Worm (Caenorhabditis elegans) whole organism, late embryonic: ENCODE results near the gene zipt-16.

Experiments used
- C08G9.2 ChIP-seq: sonication (generic microtip); optimal IDR thresholded peaks from 2 replicates; lab custom pipeline; 2016; ENCODE audit warnings: mild to moderate bottlenecking, missing genetic modification characterization, moderate library complexity, missing compliant biosample characterization
- F13H6.1 ChIP-seq: sonication (generic microtip); optimal IDR thresholded peaks from 2 replicates; lab custom pipeline; 2016; ENCODE audit warnings: missing genetic modification characterization, missing compliant biosample characterization
- K09A11.1 ChIP-seq: sonication (generic microtip); optimal IDR thresholded peaks from 2 replicates; lab custom pipeline; 2017; ENCODE audit warnings: antibody characterized with exemption, mild to moderate bottlenecking, missing genetic modification characterization, missing compliant biosample characterization; ENCODE audit not compliant: insufficient read depth
- ceh-14 ChIP-seq: sonication (generic microtip); optimal IDR thresholded peaks from 2 replicates; lab custom pipeline; 2016; ENCODE audit warnings: missing genotype, missing genetic modification characterization, missing compliant biosample characterization
- ceh-18 ChIP-seq: sonication (generic microtip); optimal IDR thresholded peaks from 2 replicates; lab custom pipeline; 2016; ENCODE audit warnings: missing genetic modification characterization, missing compliant biosample characterization
- ceh-19 ChIP-seq: fragments of 200-800 bp; sonication (Bioruptor generic); optimal IDR thresholded peaks from 2 replicates; lab custom pipeline; 2018; ENCODE audit warnings: mild to moderate bottlenecking, missing genetic modification characterization, missing compliant biosample characterization
- ceh-2 ChIP-seq: sonication (generic microtip); optimal IDR thresholded peaks from 2 replicates; lab custom pipeline; 2016; ENCODE audit warnings: missing genotype, missing genetic modification characterization, missing compliant biosample characterization
- ceh-31 ChIP-seq: sonication (generic microtip); optimal IDR thresholded peaks from 2 replicates; lab custom pipeline; 2016; ENCODE audit warnings: missing genetic modification characterization, missing compliant biosample characterization
- ceh-34 ChIP-seq: sonication (generic microtip); optimal IDR thresholded peaks from 2 replicates; lab custom pipeline; 2016; ENCODE audit warnings: mild to moderate bottlenecking, missing genetic modification characterization, missing compliant biosample characterization
- ceh-45 ChIP-seq: fragments of 200-800 bp; sonication (Bioruptor generic); IDR thresholded peaks from 2 replicates; pipeline ENCODE4 v1.3.6; 2022; ENCODE audit warnings: missing genetic modification reagents, missing genetic modification characterization, missing compliant biosample characterization
- ceh-48 ChIP-seq: sonication (generic microtip); optimal IDR thresholded peaks from 2 replicates; lab custom pipeline; 2016; ENCODE audit warnings: missing genetic modification characterization, inconsistent platforms, missing compliant biosample characterization
- ceh-6 ChIP-seq: fragments of 200-800 bp; sonication (Bioruptor generic); optimal IDR thresholded peaks from 2 replicates; lab custom pipeline; 2018; ENCODE audit warnings: mild to moderate bottlenecking, missing genetic modification characterization, missing compliant biosample characterization
- ceh-9 ChIP-seq: sonication (generic microtip); optimal IDR thresholded peaks from 2 replicates; lab custom pipeline; 2016; ENCODE audit warnings: mild to moderate bottlenecking, missing genetic modification characterization, inconsistent platforms, missing compliant biosample characterization
- dmd-4 ChIP-seq: sonication (generic microtip); optimal IDR thresholded peaks from 2 replicates; lab custom pipeline; 2016; ENCODE audit warnings: borderline replicate concordance, missing genetic modification characterization, missing compliant biosample characterization
- elt-2 ChIP-seq: sonication (generic microtip); optimal IDR thresholded peaks from 2 replicates; lab custom pipeline; 2016; ENCODE audit warnings: missing genetic modification reagents, missing genetic modification characterization, missing compliant biosample characterization
- ets-4 ChIP-seq: sonication (generic microtip); optimal IDR thresholded peaks from 2 replicates; lab custom pipeline; 2016; ENCODE audit warnings: missing genetic modification characterization, missing compliant biosample characterization
- fax-1 ChIP-seq: sonication (generic microtip); optimal IDR thresholded peaks from 2 replicates; lab custom pipeline; 2016; ENCODE audit warnings: missing genotype, missing genetic modification characterization, missing compliant biosample characterization
- fkh-6 ChIP-seq: sonication (generic microtip); optimal IDR thresholded peaks from 2 replicates; lab custom pipeline; 2016; ENCODE audit warnings: missing genetic modification characterization, missing compliant biosample characterization
- hlh-6 ChIP-seq: sonication (generic microtip); optimal IDR thresholded peaks from 2 replicates; lab custom pipeline; 2016; ENCODE audit warnings: missing genotype, missing genetic modification characterization, missing compliant biosample characterization
- hlh-8 ChIP-seq: sonication (generic microtip); optimal IDR thresholded peaks from 2 replicates; lab custom pipeline; 2016; ENCODE audit warnings: missing genotype, missing genetic modification characterization, missing compliant biosample characterization
- lim-6 ChIP-seq: sonication (generic microtip); optimal IDR thresholded peaks from 2 replicates; lab custom pipeline; 2016; ENCODE audit warnings: missing genetic modification characterization, missing compliant biosample characterization
- nfya-1 ChIP-seq: sonication (generic microtip); optimal IDR thresholded peaks from 2 replicates; lab custom pipeline; 2017; ENCODE audit warnings: missing genetic modification characterization, mild to moderate bottlenecking, missing compliant biosample characterization, antibody characterized with exemption, moderate library complexity
- nhr-232 ChIP-seq: sonication (generic microtip); optimal IDR thresholded peaks from 2 replicates; lab custom pipeline; 2016; ENCODE audit warnings: missing genetic modification characterization, missing compliant biosample characterization
- npax-4 ChIP-seq: sonication (generic microtip); optimal IDR thresholded peaks from 2 replicates; lab custom pipeline; 2016; ENCODE audit warnings: missing genetic modification characterization, missing compliant biosample characterization
- pha-2 ChIP-seq: sonication (generic microtip); optimal IDR thresholded peaks from 2 replicates; lab custom pipeline; 2017; ENCODE audit warnings: mild to moderate bottlenecking, missing genetic modification characterization, missing compliant biosample characterization
- ref-2 ChIP-seq: sonication (generic microtip); optimal IDR thresholded peaks from 2 replicates; lab custom pipeline; 2016; ENCODE audit warnings: missing genetic modification characterization, missing compliant biosample characterization
- rnt-1 ChIP-seq: sonication (generic microtip); optimal IDR thresholded peaks from 2 replicates; lab custom pipeline; 2016; ENCODE audit warnings: missing genetic modification characterization, missing compliant biosample characterization
- sdc-2 ChIP-seq: sonication (generic microtip); optimal IDR thresholded peaks from 2 replicates; lab custom pipeline; 2016; ENCODE audit warnings: missing genotype, missing genetic modification characterization, missing compliant biosample characterization
- sox-2 ChIP-seq: fragments of 200-800 bp; sonication (Bioruptor generic); IDR thresholded peaks from 2 replicates; pipeline ENCODE4 v1.3.6; 2022; ENCODE audit warnings: missing genetic modification reagents, missing genetic modification characterization, missing compliant biosample characterization
- syd-9 ChIP-seq: sonication (generic microtip); optimal IDR thresholded peaks from 2 replicates; lab custom pipeline; 2016; ENCODE audit warnings: mild to moderate bottlenecking, missing genetic modification characterization, moderate library complexity, missing compliant biosample characterization
- tbx-2 ChIP-seq: sonication (generic microtip); optimal IDR thresholded peaks from 2 replicates; lab custom pipeline; 2016; ENCODE audit warnings: missing genetic modification characterization, missing compliant biosample characterization
- tbx-7 ChIP-seq: sonication (generic microtip); optimal IDR thresholded peaks from 2 replicates; lab custom pipeline; 2016; ENCODE audit warnings: missing genotype, missing genetic modification characterization, missing compliant biosample characterization
- ttx-3 ChIP-seq: sonication (generic microtip); optimal IDR thresholded peaks from 2 replicates; lab custom pipeline; 2016; ENCODE audit warnings: missing genetic modification reagents, missing genetic modification characterization, missing compliant biosample characterization
- unc-42 ChIP-seq: sonication (generic microtip); optimal IDR thresholded peaks from 2 replicates; lab custom pipeline; 2016; ENCODE audit warnings: missing genotype, missing genetic modification characterization, missing compliant biosample characterization
- zip-5 ChIP-seq: sonication (generic microtip); optimal IDR thresholded peaks from 2 replicates; lab custom pipeline; 2016; ENCODE audit warnings: missing genetic modification characterization, missing compliant biosample characterization
- ztf-16 ChIP-seq: sonication (generic microtip); optimal IDR thresholded peaks from 2 replicates; lab custom pipeline; 2017; ENCODE audit warnings: missing genetic modification characterization, missing compliant biosample characterization

The zipt-16 gene

ce11 chrV:11503081-11503751, 40.4 kb downstream of the zipt-16 start, which contains the start of gene C55A6.12:
Gene C55A6.12, minus strand, starts transcription at chrV:11503131.
- TF ChIP-seq nfya-1 (tag; lab: Kevin White, UChicago) (peak; percentile 91), fkh-6 (no peak)

- TF ChIP-seq fax-1 (tag; lab: Kevin White, UChicago): peak; percentile 50
- peak; percentile 65 for TF ChIP-seq ets-4
- TF ChIP-seq hlh-8 (tag; lab: Kevin White, UChicago): peak; percentile 32
- peak; percentile 62 for TF ChIP-seq tbx-7 (tag; lab: Kevin White, UChicago)
- peak; percentile 73 for TF ChIP-seq nfya-1 (tag; lab: Kevin White, UChicago)
- TF ChIP-seq rnt-1 (tag; lab: Kevin White, UChicago): peak; percentile 71
- peak; percentile 30 for TF ChIP-seq sdc-2 (tag; lab: Kevin White, UChicago)
- peak; percentile 11 for TF ChIP-seq ztf-16 (tag; lab: Kevin White, UChicago)
- peak; percentile 15 for TF ChIP-seq dmd-4
- peak; percentile 82 for TF ChIP-seq lim-6 (tag; lab: Kevin White, UChicago)
- peak; percentile 36 for TF ChIP-seq elt-2
- TF ChIP-seq syd-9 (tag; lab: Kevin White, UChicago): peak; percentile 36
- TF ChIP-seq zip-5: peak; percentile 43
- TF ChIP-seq ceh-14 (tag; lab: Kevin White, UChicago): peak; percentile 92
- peak; percentile 96 for TF ChIP-seq ceh-31 (tag; lab: Kevin White, UChicago)
- TF ChIP-seq ceh-48: peak; percentile 10
- TF ChIP-seq ceh-34 (tag; lab: Kevin White, UChicago): peak; percentile 53
- TF ChIP-seq ref-2 (tag; lab: Kevin White, UChicago): peak; percentile 88
- TF ChIP-seq ceh-6: peak; percentile 14
- TF ChIP-seq C08G9.2 (tag; lab: Kevin White, UChicago): peak; percentile 75
- TF ChIP-seq unc-42 (tag; lab: Kevin White, UChicago): peak; percentile 83
- peak; percentile 93 for TF ChIP-seq tbx-2 (tag; lab: Kevin White, UChicago)
- peak; percentile 15 for TF ChIP-seq hlh-6 (tag; lab: Kevin White, UChicago)
- TF ChIP-seq ceh-18: peak; percentile 35
- TF ChIP-seq ttx-3 (tag; lab: Kevin White, UChicago): peak; percentile 17
- TF ChIP-seq ceh-2 (tag; lab: Kevin White, UChicago): peak; percentile 80
- peak; percentile 19 for TF ChIP-seq ceh-19
- peak; percentile 70 for TF ChIP-seq F13H6.1 (tag; lab: Kevin White, UChicago)
Measured at ce11 chrV:11504853-11505397, 42.1 kb downstream of the zipt-16 start, which contains the start of the genes C55A6.1 and C55A6.10. Gene C55A6.1, minus strand, starts transcription at chrV:11504968. Gene C55A6.10, plus strand, starts transcription at chrV:11505347.

- TF ChIP-seq hlh-6 (tag; lab: Kevin White, UChicago) (no peak), tbx-2 (tag; lab: Kevin White, UChicago) (no peak), ceh-18 (peak; percentile 51)
Measured at ce11 chrV:11506347-11506746, 43.5 kb downstream of the zipt-16 start.

DNA sequence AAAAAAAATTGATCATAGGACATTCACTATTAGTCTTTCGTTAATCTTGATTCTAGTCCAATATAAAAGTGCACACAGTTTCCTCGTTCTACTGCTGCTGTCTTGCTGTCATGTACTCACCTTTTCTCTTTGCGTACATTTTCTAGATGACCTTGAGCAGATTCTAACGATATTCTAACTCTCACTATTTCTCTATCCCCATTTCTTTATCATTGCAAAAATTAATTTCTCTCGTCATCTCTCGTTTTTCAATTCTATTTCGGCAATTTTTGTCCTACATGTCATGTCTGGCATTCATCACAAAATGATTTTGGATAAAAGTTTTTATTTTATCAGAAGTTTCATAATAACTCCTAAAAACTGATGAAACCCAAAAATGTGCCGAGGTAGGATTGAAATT, 46.0 kb downstream of the zipt-16 start, which contains the start of gene ttll-5:
ttll-5 (plus strand) TSS at position 288 of the 400 bp plus-strand sequence.
- TF ChIP-seq K09A11.1 (tag; lab: Kevin White, UChicago) (no peak), sox-2 (no peak), ceh-45 (GFP tag; lab: Robert Waterston, UW) (no peak), fkh-6 (no peak), hlh-8 (tag; lab: Kevin White, UChicago) (no peak), nhr-232 (tag; lab: Kevin White, UChicago) (no peak), pha-2 (no peak), dmd-4 (no peak), ceh-9 (tag; lab: Kevin White, UChicago) (no peak), npax-4 (tag; lab: Kevin White, UChicago) (no peak), F13H6.1 (tag; lab: Kevin White, UChicago) (no peak)
